Worm (Caenorhabditis elegans) whole organism, L2 larva: ENCODE data around the gene pik-1.

ENCODE experiments used
- Y55F3AM.14 ChIP-seq: fragments of 200-800 bp; sonication (Bioruptor generic); optimal IDR thresholded peaks from 2 replicates; lab custom pipeline; 2018; ENCODE audit warnings: mild to moderate bottlenecking, missing genetic modification characterization, missing compliant biosample characterization
- aly-2 ChIP-seq: fragments of 150-350 bp; optimal IDR thresholded peaks from 2 replicates; lab custom pipeline; 2014; ENCODE audit warnings: missing biosample characterization, missing genetic modification characterization
- ama-1 ChIP-seq: fragments of 150-350 bp; optimal IDR thresholded peaks from 2 replicates; lab custom pipeline; 2018; ENCODE audit warnings: inconsistent platforms
- ceh-16 ChIP-seq: fragments of 150-350 bp; optimal IDR thresholded peaks from 2 replicates; lab custom pipeline; 2014; ENCODE audit warnings: missing biosample characterization, missing genetic modification characterization
- ceh-82 ChIP-seq: fragments of 150-350 bp; optimal IDR thresholded peaks from 2 replicates; lab custom pipeline; 2014; ENCODE audit warnings: missing biosample characterization, missing genetic modification characterization
- crh-2 ChIP-seq: sonication (generic microtip); optimal IDR thresholded peaks from 2 replicates; lab custom pipeline; 2017; ENCODE audit warnings: missing biosample characterization, missing genetic modification characterization
- egl-27 ChIP-seq: sonication (generic microtip); optimal IDR thresholded peaks from 3 replicates; lab custom pipeline; 2017; ENCODE audit warnings: missing biosample characterization, missing genetic modification reagents, missing genetic modification characterization
- elt-1 ChIP-seq: fragments of 150-350 bp; optimal IDR thresholded peaks from 2 replicates; lab custom pipeline; 2014; ENCODE audit warnings: missing biosample characterization, missing genetic modification characterization
- elt-3 ChIP-seq: sonication (generic microtip); optimal IDR thresholded peaks from 2 replicates; lab custom pipeline; 2017; ENCODE audit warnings: missing biosample characterization, missing genetic modification characterization
- fos-1 ChIP-seq: fragments of 150-350 bp; optimal IDR thresholded peaks from 2 replicates; lab custom pipeline; 2014; ENCODE audit warnings: missing biosample characterization, missing genetic modification characterization
- gmeb-1 ChIP-seq: fragments of 150-350 bp; optimal IDR thresholded peaks from 2 replicates; lab custom pipeline; 2014; ENCODE audit warnings: missing biosample characterization, missing genetic modification characterization
- lin-11 ChIP-seq: fragments of 150-350 bp; sonication (generic microtip); optimal IDR thresholded peaks from 2 replicates; lab custom pipeline; 2014; ENCODE audit warnings: missing biosample characterization, missing genetic modification characterization, inconsistent platforms, mixed read lengths
- lin-13 ChIP-seq: fragments of 150-350 bp; optimal IDR thresholded peaks from 2 replicates; lab custom pipeline; 2014; ENCODE audit warnings: missing biosample characterization, missing genetic modification reagents, missing genetic modification characterization
- lsy-2 ChIP-seq, 2 experiments: fragments of 150-350 bp in 1 of 2; sonication (generic microtip) in 1 of 2; optimal IDR thresholded peaks; 2 replicates each; lab custom pipeline; 2014 to 2017; ENCODE audit warnings: missing biosample characterization in 2 of 2, missing genetic modification characterization in 2 of 2
- mab-5 ChIP-seq: fragments of 150-350 bp; optimal IDR thresholded peaks from 2 replicates; lab custom pipeline; 2014; ENCODE audit warnings: missing biosample characterization, missing genetic modification characterization
- mdl-1 ChIP-seq, 2 experiments: fragments of 150-350 bp in 1 of 2; sonication (generic microtip) in 1 of 2; optimal IDR thresholded peaks; 2 replicates each; lab custom pipeline; 2017; ENCODE audit warnings: missing biosample characterization in 2 of 2, missing genetic modification characterization in 2 of 2
- nhr-10 ChIP-seq: sonication (generic microtip); optimal IDR thresholded peaks from 2 replicates; lab custom pipeline; 2017; ENCODE audit warnings: missing biosample characterization, missing genetic modification characterization
- nhr-12 ChIP-seq: fragments of 150-350 bp; optimal IDR thresholded peaks from 2 replicates; lab custom pipeline; 2014; ENCODE audit warnings: missing biosample characterization, missing genetic modification characterization
- nhr-129 ChIP-seq: fragments of 150-350 bp; optimal IDR thresholded peaks from 2 replicates; lab custom pipeline; 2014; ENCODE audit warnings: missing biosample characterization, missing genetic modification characterization
- nhr-21 ChIP-seq: fragments of 150-350 bp; optimal IDR thresholded peaks from 2 replicates; lab custom pipeline; 2014; ENCODE audit warnings: missing biosample characterization, missing genetic modification characterization
- nhr-237 ChIP-seq: fragments of 150-350 bp; optimal IDR thresholded peaks from 2 replicates; lab custom pipeline; 2014; ENCODE audit warnings: missing biosample characterization, missing genetic modification characterization
- nhr-25 ChIP-seq: fragments of 150-350 bp; sonication (generic microtip); optimal IDR thresholded peaks from 3 replicates; lab custom pipeline; 2014; ENCODE audit warnings: missing biosample characterization, missing genetic modification characterization
- nhr-6 ChIP-seq: fragments of 150-350 bp; optimal IDR thresholded peaks from 2 replicates; lab custom pipeline; 2014; ENCODE audit warnings: missing biosample characterization, missing genetic modification characterization
- nhr-77 ChIP-seq: fragments of 150-350 bp; optimal IDR thresholded peaks from 2 replicates; lab custom pipeline; 2014; ENCODE audit warnings: missing biosample characterization, missing genetic modification characterization
- peb-1 ChIP-seq: fragments of 150-350 bp; optimal IDR thresholded peaks from 2 replicates; lab custom pipeline; 2014; ENCODE audit warnings: missing biosample characterization, missing genetic modification characterization
- sma-3 ChIP-seq: sonication (generic microtip); optimal IDR thresholded peaks from 2 replicates; lab custom pipeline; 2016; ENCODE audit warnings: missing genetic modification reagents, missing genetic modification characterization, missing compliant biosample characterization
- sma-9 ChIP-seq, 2 experiments: fragments of 150-350 bp in 1 of 2; sonication (generic microtip) in 1 of 2; optimal IDR thresholded peaks; 2 replicates each; lab custom pipeline; 2014 to 2016; ENCODE audit warnings: missing genetic modification characterization in 2 of 2, mild to moderate bottlenecking in 1 of 2, missing biosample characterization in 1 of 2, missing compliant biosample characterization in 1 of 2, missing genetic modification reagents in 1 of 2, moderate library complexity in 1 of 2
- snpc-4 ChIP-seq: fragments of 150-350 bp; optimal IDR thresholded peaks from 2 replicates; lab custom pipeline; 2014; ENCODE audit warnings: missing biosample characterization, missing genetic modification characterization
- unc-39 ChIP-seq: fragments of 150-350 bp; optimal IDR thresholded peaks from 2 replicates; lab custom pipeline; 2014; ENCODE audit warnings: missing biosample characterization, missing genetic modification characterization
- unc-55 ChIP-seq: fragments of 150-350 bp; sonication (generic microtip); optimal IDR thresholded peaks from 3 replicates; lab custom pipeline; 2014; ENCODE audit warnings: missing biosample characterization, missing genetic modification reagents, missing genetic modification characterization
- zag-1 ChIP-seq: fragments of 150-350 bp; optimal IDR thresholded peaks from 2 replicates; lab custom pipeline; 2014; ENCODE audit warnings: missing biosample characterization, missing genetic modification characterization
- ztf-1 ChIP-seq: fragments of 200-800 bp; sonication (Bioruptor generic); conservative IDR thresholded peaks from 2 replicates; pipeline ENCODE4 v1.3.6; 2022; ENCODE audit warnings: missing genetic modification characterization, missing compliant biosample characterization
- ztf-11 ChIP-seq: sonication (generic microtip); optimal IDR thresholded peaks from 2 replicates; lab custom pipeline; 2017; ENCODE audit warnings: missing biosample characterization, missing genetic modification characterization
- ztf-4 ChIP-seq: fragments of 150-350 bp; optimal IDR thresholded peaks from 2 replicates; lab custom pipeline; 2014; ENCODE audit warnings: missing biosample characterization, missing genetic modification characterization

pik-1 gene

ce11 chrIV:13386903-13387302, 28.9 kb upstream of the pik-1 start, which contains the start of gene lsm-3:
Gene lsm-3 (plus strand): TSS chrIV:13387203.
- TF ChIP-seq lsy-2 (tag; optimal IDR thresholded peaks at IDR 0.05; lab: Kevin White, UChicago): no peak
- TF ChIP-seq lin-13 (GFP tag; lab: Kevin White, UChicago): no peak
- no peak for TF ChIP-seq lin-11
- TF ChIP-seq nhr-237 (tag; lab: Kevin White, UChicago): no peak
- no peak for TF ChIP-seq unc-55 (GFP tag; lab: Kevin White, UChicago)
- no peak for TF ChIP-seq nhr-21 (tag; lab: Kevin White, UChicago)
- TF ChIP-seq mdl-1 (tag; optimal IDR thresholded peaks at IDR 0.05; lab: Kevin White, UChicago): no peak
- no peak for TF ChIP-seq nhr-12 (tag; lab: Kevin White, UChicago)
- TF ChIP-seq aly-2 (tag; lab: Kevin White, UChicago): no peak
- no peak for TF ChIP-seq ztf-11 (tag; lab: Kevin White, UChicago)
- TF ChIP-seq mab-5 (tag; lab: Kevin White, UChicago): no peak
- no peak for TF ChIP-seq egl-27
- no peak for TF ChIP-seq nhr-129 (tag; lab: Kevin White, UChicago)
- TF ChIP-seq nhr-77: no peak

- TF ChIP-seq unc-55 (GFP tag; lab: Kevin White, UChicago) (peak; percentile 7), crh-2 (tag; lab: Kevin White, UChicago) (peak; percentile 9), nhr-77 (no peak), lsy-2 (tag; optimal IDR thresholded peaks at IDR 0.05; lab: Kevin White, UChicago) (peak in 1 of 2 experiments; percentile 3), gmeb-1 (peak; percentile 40), ceh-82 (tag; lab: Kevin White, UChicago) (no peak), snpc-4 (tag; lab: Kevin White, UChicago) (no peak), nhr-6 (peak; percentile 28), ama-1 (peak; percentile 44), ztf-11 (tag; lab: Kevin White, UChicago) (no peak), sma-3 (GFP tag; lab: Kevin White, UChicago) (no peak), zag-1 (no peak), nhr-25 (tag; lab: Kevin White, UChicago) (peak; percentile 48), nhr-21 (tag; lab: Kevin White, UChicago) (peak; percentile 84), Y55F3AM.14 (GFP tag; lab: Kevin White, UChicago) (peak; percentile 57), nhr-129 (tag; lab: Kevin White, UChicago) (peak; percentile 16), peb-1 (tag; lab: Kevin White, UChicago) (no peak)
Measured at ce11 chrIV:13388779-13389178, 27.1 kb upstream of the pik-1 start.

DNA sequence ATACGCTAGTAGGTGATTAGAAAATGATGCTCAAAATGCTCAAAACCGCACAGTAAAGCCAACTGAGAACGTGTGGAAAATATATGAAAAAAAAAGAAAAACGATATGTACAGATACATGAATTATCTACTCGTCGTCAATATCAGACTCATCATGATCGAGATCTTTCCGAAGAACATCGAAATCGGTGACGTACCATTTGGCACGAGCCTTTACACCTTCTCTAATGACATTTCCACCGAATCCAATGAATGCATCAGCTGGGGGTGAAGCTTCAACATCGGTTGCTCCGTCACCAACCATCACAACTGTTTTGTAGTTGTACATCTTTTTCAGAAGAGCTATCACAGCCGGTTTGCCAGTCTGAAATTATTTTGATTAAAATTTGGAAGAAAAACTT, 26.6 kb upstream of the pik-1 start:
- 0 out of 2 replicates have a peak, but pooled peaks have one; percentile 77 for TF ChIP-seq ztf-1
- no peak for TF ChIP-seq nhr-10
- no peak for TF ChIP-seq elt-3 (tag; lab: Kevin White, UChicago)

DNA sequence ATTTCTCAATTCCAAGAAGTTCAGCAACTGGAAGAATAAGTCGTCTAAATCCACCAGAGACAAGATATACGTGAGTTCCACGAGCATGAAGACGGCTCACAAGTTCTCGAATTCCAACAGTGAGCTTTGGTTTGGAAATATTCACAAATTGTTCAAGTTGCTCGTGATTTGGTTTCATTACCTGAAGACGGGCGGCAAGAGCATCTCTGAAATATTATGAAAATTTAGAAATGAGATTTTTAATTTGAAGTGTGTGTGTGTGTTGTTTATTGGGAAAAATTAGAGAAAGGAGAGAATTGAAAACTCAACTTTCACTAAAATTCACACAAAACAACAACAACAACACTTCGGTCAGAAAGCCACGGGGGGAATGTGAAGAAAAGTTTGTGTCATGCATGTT, 25.1 kb upstream of the pik-1 start:
- TF ChIP-seq elt-1 (tag; lab: Kevin White, UChicago): no peak
- peak; percentile 8 for TF ChIP-seq nhr-129 (tag; lab: Kevin White, UChicago)

DNA sequence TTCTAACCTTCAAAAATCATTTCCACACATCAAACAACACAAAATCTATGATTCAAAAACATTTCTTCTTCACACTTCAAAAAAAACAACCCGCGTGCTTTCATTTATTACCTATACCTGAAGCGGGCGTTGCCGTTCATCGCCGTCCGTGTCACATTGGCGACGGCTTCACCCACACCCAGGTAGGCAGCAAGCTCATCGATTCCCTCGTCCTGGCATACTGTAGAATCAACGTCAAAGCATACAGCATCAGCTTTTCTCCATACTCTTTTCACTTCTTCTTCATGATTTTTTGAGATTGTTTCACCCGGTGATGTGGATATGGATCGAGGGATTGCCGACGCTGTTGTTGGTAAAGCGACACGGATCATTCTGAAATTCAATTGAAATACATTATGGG, 23.6 kb upstream of the pik-1 start:
- no peak for TF ChIP-seq unc-39 (tag; lab: Kevin White, UChicago)
- TF ChIP-seq sma-9 (GFP tag; optimal IDR thresholded peaks at IDR 0.05; lab: Kevin White, UChicago): no peak
- TF ChIP-seq sma-9 (tag; optimal IDR thresholded peaks at IDR 0.05; lab: Kevin White, UChicago): no peak
- TF ChIP-seq elt-3 (tag; lab: Kevin White, UChicago): no peak
- TF ChIP-seq unc-55 (GFP tag; lab: Kevin White, UChicago): no peak
- TF ChIP-seq lin-13 (GFP tag; lab: Kevin White, UChicago): no peak
- TF ChIP-seq ceh-16 (tag; lab: Kevin White, UChicago): no peak
- TF ChIP-seq ztf-4: no peak
- TF ChIP-seq fos-1: no peak
